Fruit fly (Drosophila melanogaster) whole organism, wandering third instar larva: Measurements from ENCODE around the gene CG44158.

Source experiments
- Abd-B ChIP-seq: fragments of >200 bp; optimal IDR thresholded peaks from 2 replicates; lab custom pipeline; 2017; ENCODE audit warnings: missing biosample characterization, missing genetic modification characterization
- CG32264 ChIP-seq: fragments of 200-800 bp; sonication (Bioruptor generic); optimal IDR thresholded peaks from 2 replicates; lab custom pipeline; 2016; ENCODE audit warnings: missing biosample characterization, missing genetic modification characterization
- CG9705 ChIP-seq: fragments of 200-800 bp; sonication (Bioruptor generic); optimal IDR thresholded peaks from 2 replicates; lab custom pipeline; 2018; ENCODE audit warnings: missing biosample characterization, mild to moderate bottlenecking, missing genetic modification characterization
- CrebA ChIP-seq: fragments of 200-800 bp; sonication (Bioruptor generic); optimal IDR thresholded peaks from 2 replicates; lab custom pipeline; 2016; ENCODE audit warnings: missing biosample characterization, mild to moderate bottlenecking, missing genetic modification characterization, borderline replicate concordance
- Dfd ChIP-seq: fragments of >200 bp; optimal IDR thresholded peaks from 2 replicates; lab custom pipeline; 2017; ENCODE audit warnings: missing biosample characterization, missing genetic modification characterization
- Dif ChIP-seq: fragments of 200-275, 200-300 bp; sonication (Bioruptor generic); optimal IDR thresholded peaks from 2 replicates; lab custom pipeline; 2018; ENCODE audit warnings: missing biosample characterization, missing genetic modification characterization; ENCODE audit not compliant: partially characterized antibody
- GATAd ChIP-seq: sonication (Bioruptor generic); optimal IDR thresholded peaks from 2 replicates; lab custom pipeline; 2016; ENCODE audit warnings: missing biosample characterization, missing genetic modification characterization
- HLH106 ChIP-seq: fragments of 200-800 bp; optimal IDR thresholded peaks from 3 replicates; lab custom pipeline; 2019; ENCODE audit warnings: missing biosample characterization, mild to moderate bottlenecking, missing genetic modification characterization, moderate library complexity
- Hnf4 ChIP-seq: fragments of 200-800 bp; sonication (Bioruptor generic); optimal IDR thresholded peaks from 2 replicates; lab custom pipeline; 2016; ENCODE audit warnings: missing biosample characterization, mild to moderate bottlenecking, missing genetic modification characterization
- Hr78 ChIP-seq: fragments of >200 bp; optimal IDR thresholded peaks from 2 replicates; lab custom pipeline; 2017; ENCODE audit warnings: missing biosample characterization, missing genetic modification characterization
- Hr83 ChIP-seq: fragments of 200-300 bp; sonication (Bioruptor generic); optimal IDR thresholded peaks from 2 replicates; lab custom pipeline; 2016; ENCODE audit warnings: missing biosample characterization, mild to moderate bottlenecking, missing genetic modification characterization, moderate library complexity; ENCODE audit not compliant: poor library complexity, severe bottlenecking
- Jra ChIP-seq: sonication (Bioruptor generic); optimal IDR thresholded peaks from 2 replicates; lab custom pipeline; 2016; ENCODE audit warnings: missing biosample characterization, missing genetic modification characterization
- Mio ChIP-seq: sonication (Bioruptor generic); optimal IDR thresholded peaks from 2 replicates; lab custom pipeline; 2016; ENCODE audit warnings: missing biosample characterization, missing genetic modification characterization
- Myc ChIP-seq: fragments of >200 bp; optimal IDR thresholded peaks from 2 replicates; lab custom pipeline; 2017
- N ChIP-seq: fragments of >200 bp; optimal IDR thresholded peaks from 2 replicates; lab custom pipeline; 2018; ENCODE audit warnings: missing biosample characterization, missing external identifiers, missing genetic modification characterization
- OdsH ChIP-seq: fragments of 200-800 bp; sonication (Bioruptor generic); optimal IDR thresholded peaks from 2 replicates; lab custom pipeline; 2016; ENCODE audit warnings: missing biosample characterization, mild to moderate bottlenecking, missing genetic modification characterization
- Rel ChIP-seq, 2 experiments: fragments of 200-800 bp; sonication (Bioruptor generic) in 1 of 2; optimal IDR thresholded peaks; 2 replicates in 1 of 2; 3 replicates in 1 of 2; lab custom pipeline; 2016 to 2019; ENCODE audit warnings: mild to moderate bottlenecking in 2 of 2, missing biosample characterization in 2 of 2, missing genetic modification characterization in 2 of 2, moderate library complexity in 1 of 2
- Sp1 ChIP-seq: fragments of 200-800 bp; sonication (Bioruptor generic); optimal IDR thresholded peaks from 3 replicates; lab custom pipeline; 2019; ENCODE audit warnings: missing biosample characterization, mild to moderate bottlenecking, missing genetic modification characterization, moderate library complexity
- Vsx2 ChIP-seq: fragments of 200-300, 225-300 bp; sonication (Bioruptor generic); optimal IDR thresholded peaks from 2 replicates; lab custom pipeline; 2018; ENCODE audit warnings: missing biosample characterization, missing genetic modification characterization; ENCODE audit not compliant: partially characterized antibody
- br ChIP-seq: fragments of 200-800 bp; sonication (Bioruptor generic); optimal IDR thresholded peaks from 2 replicates; lab custom pipeline; 2016; ENCODE audit warnings: missing biosample characterization, missing genetic modification characterization
- brk ChIP-seq: fragments of 200-800 bp; sonication (Bioruptor generic); optimal IDR thresholded peaks from 2 replicates; lab custom pipeline; 2016; ENCODE audit warnings: missing biosample characterization, mild to moderate bottlenecking, missing genetic modification characterization
- dl ChIP-seq, 2 experiments: fragments of 175-275, 200-275 bp in 1 of 2; fragments of 200-275 bp in 1 of 2; sonication (Bioruptor generic); optimal IDR thresholded peaks; lab custom pipeline; 2018; ENCODE audit warnings: mild to moderate bottlenecking in 2 of 2, missing biosample characterization in 2 of 2, missing genetic modification characterization in 2 of 2, moderate library complexity in 2 of 2; ENCODE audit not compliant: partially characterized antibody in 2 of 2, insufficient read depth in 1 of 2
- dmrt93B ChIP-seq: fragments of 200-800 bp; sonication (Bioruptor generic); optimal IDR thresholded peaks from 2 replicates; lab custom pipeline; 2018; ENCODE audit warnings: missing biosample characterization, mild to moderate bottlenecking, missing genetic modification characterization
- dsf ChIP-seq: sonication (Bioruptor generic); optimal IDR thresholded peaks from 2 replicates; lab custom pipeline; 2016; ENCODE audit warnings: missing biosample characterization, missing genetic modification characterization, borderline replicate concordance
- ey ChIP-seq: fragments of 200-800 bp; sonication (Bioruptor generic); optimal IDR thresholded peaks from 2 replicates; lab custom pipeline; 2016; ENCODE audit warnings: missing biosample characterization, missing genetic modification characterization
- foxo ChIP-seq, 2 experiments: fragments of 200-800 bp; sonication (Bioruptor generic); optimal IDR thresholded peaks; 2 replicates in 1 of 2; 3 replicates in 1 of 2; lab custom pipeline; 2016 to 2017; ENCODE audit warnings: missing biosample characterization in 2 of 2, missing genetic modification characterization in 2 of 2
- fru ChIP-seq: fragments of 200-800 bp; sonication (Bioruptor generic); optimal IDR thresholded peaks from 3 replicates; lab custom pipeline; 2016; ENCODE audit warnings: missing biosample characterization, mild to moderate bottlenecking, missing genetic modification characterization
- h ChIP-seq: fragments of 200-800 bp; sonication (Bioruptor generic); optimal IDR thresholded peaks from 3 replicates; lab custom pipeline; 2016; ENCODE audit warnings: missing biosample characterization, mild to moderate bottlenecking, missing genetic modification characterization
- jim ChIP-seq: fragments of 175-275, 200-325 bp; sonication (Bioruptor generic); optimal IDR thresholded peaks from 2 replicates; lab custom pipeline; 2016; ENCODE audit warnings: missing biosample characterization, mild to moderate bottlenecking, missing genetic modification characterization
- lola ChIP-seq: fragments of >200 bp; optimal IDR thresholded peaks from 2 replicates; lab custom pipeline; 2017; ENCODE audit warnings: missing biosample characterization, missing genetic modification characterization
- psq ChIP-seq: fragments of 200-800 bp; sonication (Bioruptor generic); optimal IDR thresholded peaks from 3 replicates; lab custom pipeline; 2017; ENCODE audit warnings: missing biosample characterization, mild to moderate bottlenecking, missing genetic modification characterization, moderate library complexity
- rgr ChIP-seq: fragments of 200-800 bp; sonication (Bioruptor generic); optimal IDR thresholded peaks from 3 replicates; lab custom pipeline; 2016; ENCODE audit warnings: missing biosample characterization, mild to moderate bottlenecking, missing genetic modification characterization
- sage ChIP-seq: fragments of 200-800 bp; sonication (Bioruptor generic); optimal IDR thresholded peaks from 2 replicates; lab custom pipeline; 2016; ENCODE audit warnings: missing biosample characterization, mild to moderate bottlenecking, missing genetic modification characterization
- sv ChIP-seq: fragments of 200-800 bp; sonication (Bioruptor generic); optimal IDR thresholded peaks from 3 replicates; lab custom pipeline; 2016; ENCODE audit warnings: missing biosample characterization, missing genetic modification characterization
- tai ChIP-seq: sonication (Bioruptor generic); optimal IDR thresholded peaks from 2 replicates; lab custom pipeline; 2016; ENCODE audit warnings: missing biosample characterization, missing genetic modification characterization
- usp ChIP-seq: fragments of >200 bp; optimal IDR thresholded peaks from 2 replicates; lab custom pipeline; 2017; ENCODE audit warnings: missing biosample characterization, missing genetic modification characterization
- woc ChIP-seq: sonication (Bioruptor generic); optimal IDR thresholded peaks from 2 replicates; lab custom pipeline; 2016; ENCODE audit warnings: missing biosample characterization, mild to moderate bottlenecking, missing genetic modification characterization

CG44158 gene

dm6 chr3R:18243718-18244170 lies 35.2 kb downstream of the CG44158 start:
- TF ChIP-seq jim (GFP tag; lab: Kevin White, UChicago) (no peak), psq (GFP tag; lab: Kevin White, UChicago) (no peak), Hr78 (GFP tag; lab: Kevin White, UChicago) (no peak), sv (GFP tag; lab: Kevin White, UChicago) (no peak), Myc (no peak), usp (GFP tag; lab: Kevin White, UChicago) (no peak), Hr83 (GFP tag; lab: Kevin White, UChicago) (no peak), CG9705 (no peak), br (GFP tag; lab: Kevin White, UChicago) (peak; percentile 19), dmrt93B (GFP tag; lab: Kevin White, UChicago) (no peak), rgr (GFP tag; lab: Kevin White, UChicago) (peak; percentile 41), Sp1 (GFP tag; lab: Kevin White, UChicago) (no peak), dsf (GFP tag; lab: Kevin White, UChicago) (no peak), Dif (GFP tag; lab: Kevin White, UChicago) (no peak), fru (GFP tag; lab: Kevin White, UChicago) (peak; percentile 7), Jra (GFP tag; lab: Kevin White, UChicago) (peak; percentile 59), CG32264 (GFP tag; lab: Kevin White, UChicago) (no peak), ey (GFP tag; lab: Kevin White, UChicago) (peak; percentile 45), Rel (GFP tag; optimal IDR thresholded peaks at IDR 0.05; lab: Kevin White, UChicago) (peak; percentile 30), Rel (tag; optimal IDR thresholded peaks at IDR 0.05; lab: Kevin White, UChicago) (no peak), foxo (GFP tag; optimal IDR thresholded peaks at IDR 0.05; lab: Kevin White, UChicago) (peak in 1 of 2 experiments; percentile 51), CrebA (no peak), dl (GFP tag; optimal IDR thresholded peaks at IDR 0.05; lab: Kevin White, UChicago; ENCODE audit: insufficient read depth in 1 of 2, partially characterized antibody in 2 of 2) (no peak), Vsx2 (GFP tag; lab: Kevin White, UChicago) (no peak), HLH106 (peak; percentile 29), OdsH (GFP tag; lab: Kevin White, UChicago) (no peak), lola (GFP tag; lab: Kevin White, UChicago) (no peak), GATAd (GFP tag; lab: Kevin White, UChicago) (no peak), brk (GFP tag; lab: Kevin White, UChicago) (peak; percentile 9)

- TF ChIP-seq Rel (GFP tag; optimal IDR thresholded peaks at IDR 0.05; lab: Kevin White, UChicago), result no peak
- peak; percentile 91 for TF ChIP-seq Rel (tag; optimal IDR thresholded peaks at IDR 0.05; lab: Kevin White, UChicago)
- TF ChIP-seq ey (GFP tag; lab: Kevin White, UChicago), result no peak
- no peak for TF ChIP-seq sage (GFP tag; lab: Kevin White, UChicago)
- no peak for TF ChIP-seq Sp1 (GFP tag; lab: Kevin White, UChicago)
- TF ChIP-seq Hr83 (GFP tag; lab: Kevin White, UChicago), result peak; percentile 86
- TF ChIP-seq N (GFP tag; lab: Kevin White, UChicago), result peak; percentile 70
- peak; percentile 36 for TF ChIP-seq Hr78 (GFP tag; lab: Kevin White, UChicago)
- TF ChIP-seq OdsH (GFP tag; lab: Kevin White, UChicago), result peak; percentile 22
- no peak for TF ChIP-seq usp (GFP tag; lab: Kevin White, UChicago)
- peak; percentile 31 for TF ChIP-seq Hnf4 (GFP tag; lab: Kevin White, UChicago)
- TF ChIP-seq Jra (GFP tag; lab: Kevin White, UChicago), result peak; percentile 16
- TF ChIP-seq h (GFP tag; lab: Kevin White, UChicago), result peak; percentile 73
- no peak for TF ChIP-seq GATAd (GFP tag; lab: Kevin White, UChicago)
- no peak for TF ChIP-seq CrebA
- TF ChIP-seq brk (GFP tag; lab: Kevin White, UChicago), result no peak
- TF ChIP-seq br (GFP tag; lab: Kevin White, UChicago), result peak; percentile 31
- no peak for TF ChIP-seq Mio (GFP tag; lab: Kevin White, UChicago)
- no peak for TF ChIP-seq CG9705
- TF ChIP-seq CG32264 (GFP tag; lab: Kevin White, UChicago), result no peak
- TF ChIP-seq lola (GFP tag; lab: Kevin White, UChicago), result no peak
- peak; percentile 33 for TF ChIP-seq rgr (GFP tag; lab: Kevin White, UChicago)
- TF ChIP-seq HLH106, result peak; percentile 18
- no peak for TF ChIP-seq Myc
- TF ChIP-seq tai (GFP tag; lab: Kevin White, UChicago), result no peak
- TF ChIP-seq sv (GFP tag; lab: Kevin White, UChicago), result no peak
- TF ChIP-seq Dif (GFP tag; lab: Kevin White, UChicago), result peak; percentile 97
- TF ChIP-seq woc (GFP tag; lab: Kevin White, UChicago), result peak; percentile 49
- peak; percentile 16 for TF ChIP-seq Abd-B (GFP tag; lab: Kevin White, UChicago)
- peak in 1 of 2 experiments; percentile 23 for TF ChIP-seq foxo (GFP tag; optimal IDR thresholded peaks at IDR 0.05; lab: Kevin White, UChicago)
- TF ChIP-seq fru (GFP tag; lab: Kevin White, UChicago), result peak; percentile 40
- peak; percentile 91 for TF ChIP-seq psq (GFP tag; lab: Kevin White, UChicago)
- no peak for TF ChIP-seq Dfd (GFP tag; lab: Kevin White, UChicago)
- TF ChIP-seq dl (GFP tag; optimal IDR thresholded peaks at IDR 0.05; lab: Kevin White, UChicago; ENCODE audit: insufficient read depth in 1 of 2, partially characterized antibody in 2 of 2), result peak; percentile 94 to 97
Measured at dm6 chr3R:18244171-18245043, 35.8 kb downstream of the CG44158 start.
